Fruit fly (Drosophila melanogaster) whole organism, embryonic: ENCODE measurements around the gene CG14147.

Source experiments
- Bdp1 ChIP-seq: fragments of 200-800 bp; sonication (Bioruptor generic); optimal IDR thresholded peaks from 3 replicates; lab custom pipeline; 2016; ENCODE audit warnings: missing biosample characterization, missing genetic modification characterization
- Bgb ChIP-seq: fragments of 200-800 bp; sonication (Bioruptor generic); IDR thresholded peaks from 2 replicates; pipeline ENCODE4 v1.3.6; 2022; ENCODE audit warnings: missing biosample characterization, missing genetic modification characterization; ENCODE audit not compliant: partially characterized antibody
- CG13296 ChIP-seq: fragments of 200-800 bp; sonication (Bioruptor generic); optimal IDR thresholded peaks from 3 replicates; lab custom pipeline; 2018; ENCODE audit warnings: missing biosample characterization, mild to moderate bottlenecking, missing genetic modification characterization
- CG1647 ChIP-seq: fragments of 200-800 bp; sonication (Bioruptor generic); optimal IDR thresholded peaks from 3 replicates; lab custom pipeline; 2016; ENCODE audit warnings: missing biosample characterization, missing genetic modification characterization
- CG1792 ChIP-seq: fragments of 200-800 bp; sonication (Bioruptor generic); optimal IDR thresholded peaks from 2 replicates; lab custom pipeline; 2016; ENCODE audit warnings: missing biosample characterization, missing genetic modification characterization
- CG31365 ChIP-seq: fragments of 200-800 bp; sonication (Bioruptor generic); optimal IDR thresholded peaks from 2 replicates; lab custom pipeline; 2018; ENCODE audit warnings: missing biosample characterization, mild to moderate bottlenecking, missing genetic modification characterization
- CG4730 ChIP-seq: fragments of 200-800 bp; sonication (Bioruptor generic); IDR thresholded peaks from 2 replicates; pipeline ENCODE4 v1.3.6; 2022; ENCODE audit warnings: missing biosample characterization, missing genetic modification characterization
- CG7372 ChIP-seq: fragments of 200-800 bp; sonication (Bioruptor generic); IDR thresholded peaks from 2 replicates; pipeline ENCODE4 v1.3.6; 2022; ENCODE audit warnings: missing biosample characterization, missing genetic modification characterization
- D19B ChIP-seq: fragments of 200-800 bp; sonication (Bioruptor generic); optimal IDR thresholded peaks from 2 replicates; lab custom pipeline; 2017; ENCODE audit warnings: missing biosample characterization, mild to moderate bottlenecking, missing genetic modification characterization
- Dfd ChIP-seq, 2 experiments: fragments of >200 bp; optimal IDR thresholded peaks; 2 replicates each; lab custom pipeline; 2017; ENCODE audit warnings: missing biosample characterization in 2 of 2, missing genetic modification characterization in 2 of 2
- Dp ChIP-seq: fragments of 200-800 bp; sonication (Bioruptor generic); optimal IDR thresholded peaks from 2 replicates; lab custom pipeline; 2018; ENCODE audit warnings: missing biosample characterization, mild to moderate bottlenecking, missing genetic modification characterization, moderate library complexity
- Drgx ChIP-seq: fragments of 200-800 bp; sonication (Bioruptor generic); IDR thresholded peaks from 2 replicates; pipeline ENCODE4 v1.3.6; 2022; ENCODE audit warnings: missing biosample characterization, missing genetic modification characterization
- E2f1 ChIP-seq: fragments of 200-800 bp; sonication (Bioruptor generic); IDR thresholded peaks from 2 replicates; pipeline ENCODE4 v1.3.6; 2022; ENCODE audit warnings: missing biosample characterization, missing genetic modification characterization
- Elba2 ChIP-seq: fragments of 200-800 bp; sonication (Bioruptor generic); optimal IDR thresholded peaks from 3 replicates; lab custom pipeline; 2016; ENCODE audit warnings: missing biosample characterization, missing genetic modification characterization
- GATAe ChIP-seq: fragments of 200-800 bp; sonication (Bioruptor generic); conservative IDR thresholded peaks from 2 replicates; pipeline ENCODE4 v1.3.6; 2022; ENCODE audit warnings: missing biosample characterization, missing genetic modification characterization
- HLH54F ChIP-seq: fragments of 200-800 bp; sonication (Bioruptor generic); optimal IDR thresholded peaks from 3 replicates; lab custom pipeline; 2016; ENCODE audit warnings: missing biosample characterization, missing genetic modification characterization
- Lim3 ChIP-seq: fragments of 200-800 bp; sonication (Bioruptor generic); IDR thresholded peaks from 2 replicates; pipeline ENCODE4 v1.3.6; 2022; ENCODE audit warnings: missing biosample characterization, missing genetic modification characterization
- MBD-R2 ChIP-seq: fragments of 200-800 bp; sonication (Bioruptor generic); IDR thresholded peaks from 2 replicates; pipeline ENCODE4 v1.3.6; 2022; ENCODE audit warnings: missing biosample characterization, missing genetic modification characterization
- Ssrp ChIP-seq: fragments of 200-800 bp; sonication (Bioruptor generic); optimal IDR thresholded peaks from 2 replicates; lab custom pipeline; 2018; ENCODE audit warnings: missing biosample characterization, mild to moderate bottlenecking, missing genetic modification characterization, moderate library complexity
- Xrp1 ChIP-seq: fragments of 200-800 bp; sonication (Bioruptor generic); IDR thresholded peaks from 2 replicates; pipeline ENCODE4 v1.3.6; 2022; ENCODE audit warnings: missing biosample characterization, missing genetic modification characterization
- YL-1 ChIP-seq: fragments of 200-800 bp; sonication (Bioruptor generic); optimal IDR thresholded peaks from 3 replicates; lab custom pipeline; 2017; ENCODE audit warnings: missing biosample characterization, mild to moderate bottlenecking, missing genetic modification characterization
- bab2 ChIP-seq: fragments of 200-800 bp; sonication (Bioruptor generic); optimal IDR thresholded peaks from 2 replicates; lab custom pipeline; 2016; ENCODE audit warnings: missing biosample characterization, missing genetic modification characterization
- corto ChIP-seq: fragments of 200-800 bp; sonication (Bioruptor generic); optimal IDR thresholded peaks from 2 replicates; lab custom pipeline; 2016; ENCODE audit warnings: missing biosample characterization, mild to moderate bottlenecking, missing genetic modification characterization, moderate library complexity
- crc ChIP-seq: fragments of 200-800 bp; sonication (Bioruptor generic); optimal IDR thresholded peaks from 2 replicates; lab custom pipeline; 2016; ENCODE audit warnings: missing biosample characterization, missing genetic modification characterization
- gce ChIP-seq: fragments of 200-800 bp; sonication (Bioruptor generic); IDR thresholded peaks from 3 replicates; pipeline ENCODE4 v1.3.6; 2022; ENCODE audit warnings: missing biosample characterization, missing genetic modification characterization
- inv ChIP-seq: fragments of 200-800 bp; sonication (Bioruptor generic); IDR thresholded peaks from 2 replicates; pipeline ENCODE4 v1.3.6; 2022; ENCODE audit warnings: missing biosample characterization, missing genetic modification characterization; ENCODE audit not compliant: partially characterized antibody
- kni ChIP-seq: fragments of 200-800 bp; sonication (Bioruptor generic); optimal IDR thresholded peaks from 3 replicates; lab custom pipeline; 2017; ENCODE audit warnings: mild to moderate bottlenecking, missing biosample characterization, missing genetic modification reagents, missing genetic modification characterization
- lbe ChIP-seq: fragments of 200-800 bp; sonication (Bioruptor generic); optimal IDR thresholded peaks from 2 replicates; lab custom pipeline; 2016; ENCODE audit warnings: missing biosample characterization, mild to moderate bottlenecking, missing genetic modification characterization
- nom ChIP-seq: fragments of 200-800 bp; sonication (Bioruptor generic); optimal IDR thresholded peaks from 2 replicates; lab custom pipeline; 2017; ENCODE audit warnings: missing biosample characterization, missing genetic modification characterization, mild to moderate bottlenecking, moderate library complexity, missing genetic modification reagents
- onecut ChIP-seq: fragments of 200-800 bp; sonication (Bioruptor generic); IDR thresholded peaks from 2 replicates; pipeline ENCODE4 v1.3.6; 2022; ENCODE audit warnings: missing biosample characterization, missing genetic modification characterization
- row ChIP-seq: fragments of 200-800 bp; sonication (Bioruptor generic); IDR thresholded peaks from 3 replicates; pipeline ENCODE4 v1.3.6; 2022; ENCODE audit warnings: missing biosample characterization, missing genetic modification characterization
- run ChIP-seq: fragments of 200-800 bp; sonication (Bioruptor generic); optimal IDR thresholded peaks from 3 replicates; lab custom pipeline; 2018; ENCODE audit warnings: missing biosample characterization, mild to moderate bottlenecking, missing genetic modification characterization
- sens ChIP-seq: fragments of 200-800 bp; sonication (Bioruptor generic); peaks from one replicate; lab custom pipeline; 2016; ENCODE audit warnings: missing biosample characterization, missing genetic modification characterization
- sens-2 ChIP-seq: fragments of 200-800 bp; sonication (Bioruptor generic); IDR thresholded peaks from 2 replicates; pipeline ENCODE4 v1.3.6; 2022; ENCODE audit warnings: missing biosample characterization, missing genetic modification characterization
- sim ChIP-seq: fragments of 200-800 bp; sonication (Bioruptor generic); IDR thresholded peaks from 2 replicates; pipeline ENCODE4 v1.3.6; 2022; ENCODE audit warnings: missing biosample characterization, missing genetic modification characterization
- zen ChIP-seq: fragments of 200-800 bp; sonication (Bioruptor generic); optimal IDR thresholded peaks from 3 replicates; lab custom pipeline; 2018; ENCODE audit warnings: missing biosample characterization, mild to moderate bottlenecking, missing genetic modification characterization, moderate library complexity

Gene CG14147

DNA sequence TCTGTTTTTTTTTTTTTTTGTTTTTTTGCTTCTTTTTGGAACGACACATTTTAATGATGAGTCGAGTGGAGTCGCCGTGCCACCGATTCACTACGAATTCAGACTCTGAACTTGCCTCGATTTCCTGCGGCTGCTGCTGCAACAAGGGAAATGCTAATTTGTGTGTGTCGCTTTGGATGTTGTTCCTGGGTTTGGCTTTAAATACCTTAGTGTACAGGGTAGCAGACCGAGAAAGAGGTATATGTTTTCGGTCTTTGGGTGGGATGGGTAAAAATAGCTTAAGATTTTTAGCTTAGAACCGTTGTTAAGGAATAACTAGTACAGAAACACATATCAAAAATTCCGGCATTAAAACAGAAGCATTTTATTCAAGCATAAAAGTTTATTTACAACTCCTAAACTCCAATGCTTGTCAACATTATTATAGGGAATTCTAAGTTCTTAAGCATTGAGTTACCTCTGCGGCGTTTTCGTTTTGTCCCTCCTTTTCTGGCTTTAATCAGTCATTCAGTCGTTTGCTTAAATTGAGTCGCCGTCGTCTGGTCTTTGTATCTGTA, 37.4 kb upstream of the CG14147 start:
- TF ChIP-seq MBD-R2 (no peak), Xrp1 (0 out of 2 replicates have a peak, but pooled peaks have one; percentile 14), D19B (GFP tag; lab: Kevin White, UChicago) (peak; percentile 22), CG31365 (tag; lab: Kevin White, UChicago) (no peak), HLH54F (GFP tag; lab: Kevin White, UChicago) (no peak), nom (GFP tag; lab: Kevin White, UChicago) (peak; percentile 34), row (GFP tag; lab: Robert Waterston, UW) (peak; percentile 27; the same call in 1 of the 3 replicates)

DNA sequence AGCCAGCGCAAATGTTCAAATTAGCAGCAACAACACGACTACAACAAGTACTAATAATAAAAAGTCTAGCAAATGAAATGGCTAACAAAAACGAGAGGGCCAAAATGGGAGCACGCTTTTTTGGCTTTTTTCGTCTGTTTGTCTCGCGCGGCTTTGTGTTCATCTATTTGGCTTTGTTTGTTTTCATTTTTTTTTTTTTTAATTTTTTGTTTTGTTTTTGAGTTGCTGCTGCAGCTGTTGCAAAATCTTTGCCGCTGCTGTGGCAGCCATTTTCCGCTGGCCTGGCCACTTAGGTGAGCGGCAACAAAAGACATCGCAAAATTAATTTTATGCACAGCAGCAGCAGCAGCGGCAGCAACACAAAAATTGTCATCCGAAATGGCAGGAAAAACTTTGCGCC, 34.3 kb upstream of the CG14147 start:
- TF ChIP-seq Lim3 (GFP tag; lab: Robert Waterston, UW) = no peak
- peak; percentile 42; the same call in 1 of the 2 replicates for TF ChIP-seq Drgx (GFP tag; lab: Robert Waterston, UW)

DNA sequence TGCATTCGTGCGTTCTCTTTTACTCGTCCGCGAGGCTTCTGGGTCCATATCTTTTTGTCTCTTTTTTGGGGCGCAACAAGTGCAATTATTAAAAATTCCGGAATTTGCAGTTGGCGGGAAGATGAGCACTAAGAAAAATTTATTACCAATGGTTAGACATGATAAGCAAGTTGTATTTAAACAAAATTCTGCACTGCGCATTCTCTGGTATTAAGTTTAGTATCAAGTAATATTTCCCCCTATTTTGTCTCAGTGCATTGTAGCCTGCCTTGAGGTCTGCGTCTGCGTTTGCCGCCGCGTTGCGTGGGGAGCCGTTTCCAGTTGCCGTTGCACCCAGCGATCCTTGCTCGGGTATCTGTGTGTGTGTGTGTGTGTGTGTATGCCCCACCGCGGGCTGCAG, 32.1 kb upstream of the CG14147 start:
- TF ChIP-seq Dfd (GFP tag; optimal IDR thresholded peaks at IDR 0.05; lab: Kevin White, UChicago) = peak in 1 of 2 experiments; percentile 60
- no peak for TF ChIP-seq Ssrp (tag; lab: Kevin White, UChicago)
- TF ChIP-seq E2f1 (GFP tag; lab: Robert Waterston, UW) = no peak
- peak; percentile 30 for TF ChIP-seq corto (GFP tag; lab: Kevin White, UChicago)
- no peak for TF ChIP-seq CG1647 (GFP tag; lab: Kevin White, UChicago)
- no peak for TF ChIP-seq bab2 (GFP tag; lab: Kevin White, UChicago)
- TF ChIP-seq sens (GFP tag; lab: Kevin White, UChicago) = peak; percentile 36
- TF ChIP-seq lbe (GFP tag; lab: Kevin White, UChicago) = peak; percentile 42
- peak; percentile 77 for TF ChIP-seq nom (GFP tag; lab: Kevin White, UChicago)
- TF ChIP-seq Drgx (GFP tag; lab: Robert Waterston, UW) = 0 out of 2 replicates have a peak, but pooled peaks have one; percentile 18
- TF ChIP-seq, all 482 proteins: peak for 6

DNA sequence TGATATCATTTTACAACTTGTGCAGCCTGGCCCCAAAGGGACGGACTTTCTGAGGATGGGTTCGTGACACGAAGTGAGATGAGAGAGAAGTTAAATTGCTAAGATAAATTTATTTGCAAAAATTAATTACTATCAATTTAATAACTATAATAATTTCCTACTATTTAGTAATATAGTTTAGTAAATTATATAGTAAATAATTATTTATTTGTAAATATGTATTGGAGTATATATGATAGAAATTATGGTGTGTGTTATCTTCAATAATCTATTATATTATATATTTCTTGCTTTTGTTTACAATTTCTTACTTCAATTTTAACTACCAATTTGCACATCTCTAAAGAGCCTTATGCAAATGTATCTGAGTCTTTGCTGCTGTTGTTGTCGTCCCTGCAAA, 29.9 kb upstream of the CG14147 start:
- no peak for TF ChIP-seq onecut (GFP tag; lab: Robert Waterston, UW)
- no peak for TF ChIP-seq sim
- TF ChIP-seq CG4730 (GFP tag; lab: Robert Waterston, UW) = no peak
- no peak for TF ChIP-seq zen (tag; lab: Kevin White, UChicago)
- TF ChIP-seq YL-1 (GFP tag; lab: Kevin White, UChicago) = no peak
- TF ChIP-seq Elba2 = no peak
- TF ChIP-seq Dp (GFP tag; lab: Kevin White, UChicago) = no peak
- no peak for TF ChIP-seq kni (GFP tag; lab: Kevin White, UChicago)
- no peak for TF ChIP-seq Bdp1 (GFP tag; lab: Kevin White, UChicago)
- TF ChIP-seq Bgb (GFP tag; lab: Robert Waterston, UW) = no peak
- TF ChIP-seq crc (GFP tag; lab: Kevin White, UChicago) = no peak
- no peak for TF ChIP-seq gce (GFP tag; lab: Robert Waterston, UW)
- no peak for TF ChIP-seq sens-2
- TF ChIP-seq GATAe (GFP tag; lab: Robert Waterston, UW) = no peak
- TF ChIP-seq inv (GFP tag; lab: Robert Waterston, UW) = no peak
- TF ChIP-seq CG7372 (GFP tag; lab: Robert Waterston, UW) = no peak
- TF ChIP-seq run (tag; lab: Kevin White, UChicago) = no peak
- TF ChIP-seq CG1792 (GFP tag; lab: Kevin White, UChicago) = no peak
- TF ChIP-seq CG13296 = no peak
